Worm (Caenorhabditis elegans): ENCODE measurements around the gene aff-1.

DNA sequence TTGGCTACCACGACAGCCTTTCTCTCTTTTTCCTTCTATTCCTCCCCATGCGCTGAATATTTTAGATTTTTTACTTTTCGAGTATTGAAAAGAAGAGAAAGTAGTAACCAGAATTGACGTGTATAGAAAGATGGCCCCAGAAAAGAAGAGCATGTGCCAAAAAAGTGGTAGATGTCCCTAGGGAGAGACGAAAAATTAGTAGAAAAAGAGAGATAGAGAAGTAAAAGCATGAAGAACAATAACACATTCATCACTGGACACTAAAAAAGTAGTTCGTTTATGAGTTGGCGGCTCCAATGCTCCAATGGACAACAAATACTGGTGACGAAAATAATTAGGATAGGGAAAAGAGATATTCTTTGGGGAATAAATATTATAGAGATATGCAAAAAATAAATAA, 51.0 kb downstream of the aff-1 start:
- TF ChIP-seq nhr-6 (tag; optimal IDR thresholded peaks at IDR 0.05): no peak
- TF ChIP-seq unc-62 (GFP tag; optimal IDR thresholded peaks at IDR 0.05): no peak

Measured in whole organism, L2 larva.